Worm (Caenorhabditis elegans) whole organism, L4/young adult: ENCODE data around the gene C06B3.1.

ENCODE experiments used
- W03F9.2 ChIP-seq: fragments of 150-350 bp; optimal IDR thresholded peaks from 2 replicates; lab custom pipeline; 2014; ENCODE audit warnings: missing biosample characterization, missing genetic modification characterization
- dao-5 ChIP-seq: sonication (generic microtip); optimal IDR thresholded peaks from 2 replicates; lab custom pipeline; 2016; ENCODE audit warnings: missing genotype, missing genetic modification characterization, moderate library complexity, missing compliant biosample characterization
- him-1 ChIP-seq: sonication (generic microtip); optimal IDR thresholded peaks from 2 replicates; lab custom pipeline; 2016; ENCODE audit warnings: missing genotype, missing genetic modification reagents, missing genetic modification characterization, missing compliant biosample characterization

Gene C06B3.1

ce11 chrV:13908120-13908915 lies 5.7 kb downstream of the C06B3.1 start:
- TF ChIP-seq him-1 (tag; lab: Kevin White, UChicago) (no peak), W03F9.2 (tag; lab: Kevin White, UChicago) (no peak), dao-5 (tag; lab: Kevin White, UChicago) (no peak)

ce11 chrV:13908916-13909176 lies 6.3 kb downstream of the C06B3.1 start, which contains the start of gene C06B3.6:
Gene C06B3.6 (minus strand): TSS chrV:13908967.
- TF ChIP-seq W03F9.2 (tag; lab: Kevin White, UChicago) (no peak), him-1 (tag; lab: Kevin White, UChicago) (no peak)

- TF ChIP-seq him-1 (tag; lab: Kevin White, UChicago): no peak
- no peak for TF ChIP-seq dao-5 (tag; lab: Kevin White, UChicago)
- TF ChIP-seq W03F9.2 (tag; lab: Kevin White, UChicago): peak; percentile 73
These were observed 6.8 kb downstream of the C06B3.1 start, which contains the start of gene C06B3.7 for ce11 chrV:13909400-13909799. Gene C06B3.7 (plus strand): TSS chrV:13909686.

- TF ChIP-seq him-1 (tag; lab: Kevin White, UChicago) (no peak), W03F9.2 (tag; lab: Kevin White, UChicago) (no peak), dao-5 (tag; lab: Kevin White, UChicago) (no peak)
These were observed 12.8 kb downstream of the C06B3.1 start, which contains the start of gene gcy-32 for ce11 chrV:13915390-13915789. Gene gcy-32 (minus strand): TSS chrV:13915490.

DNA sequence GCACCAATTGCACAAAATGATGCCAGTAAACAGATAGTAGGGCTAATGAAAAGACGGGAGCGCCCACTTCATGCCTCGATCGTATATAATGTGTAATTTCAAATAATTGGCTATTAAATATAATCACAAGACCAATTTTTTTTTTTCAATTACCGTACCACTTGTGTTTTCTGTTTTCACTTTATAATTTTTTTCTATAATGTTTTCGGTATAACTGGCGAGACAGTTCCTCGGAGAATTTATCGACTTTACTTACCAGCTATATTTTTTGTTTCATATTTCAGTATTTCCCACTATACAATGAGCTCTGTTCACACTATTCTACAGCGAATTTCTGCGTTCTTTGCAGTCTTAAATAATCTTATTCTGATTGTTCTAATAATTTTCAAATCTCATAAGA lies 13.6 kb downstream of the C06B3.1 start, which contains the start of gene str-252:
str-252 (plus strand) TSS at position 301 of the 400 bp plus-strand sequence.
- TF ChIP-seq him-1 (tag; lab: Kevin White, UChicago): no peak
- no peak for TF ChIP-seq dao-5 (tag; lab: Kevin White, UChicago)
- TF ChIP-seq W03F9.2 (tag; lab: Kevin White, UChicago): no peak

- TF ChIP-seq W03F9.2 (tag; lab: Kevin White, UChicago) (no peak), dao-5 (tag; lab: Kevin White, UChicago) (no peak), him-1 (tag; lab: Kevin White, UChicago) (no peak)
These were observed 15.7 kb downstream of the C06B3.1 start, which contains the start of gene str-250 for ce11 chrV:13918341-13918740. Gene str-250 (plus strand): TSS chrV:13918641.

ce11 chrV:13920730-13921129 lies 18.1 kb downstream of the C06B3.1 start, which contains the start of gene srx-42:
Gene srx-42 (plus strand): TSS chrV:13921030.
- TF ChIP-seq him-1 (tag; lab: Kevin White, UChicago) (no peak), dao-5 (tag; lab: Kevin White, UChicago) (no peak), W03F9.2 (tag; lab: Kevin White, UChicago) (no peak)

- TF ChIP-seq him-1 (tag; lab: Kevin White, UChicago) (no peak), W03F9.2 (tag; lab: Kevin White, UChicago) (no peak), dao-5 (tag; lab: Kevin White, UChicago) (no peak)
These were observed 21.3 kb downstream of the C06B3.1 start, which contains the start of gene srxa-11 for ce11 chrV:13923851-13924250. Gene srxa-11 (plus strand): TSS chrV:13924151.

- TF ChIP-seq W03F9.2 (tag; lab: Kevin White, UChicago): no peak
These were observed 23.8 kb downstream of the C06B3.1 start, which contains the start of gene srxa-12 for ce11 chrV:13926398-13926797. Gene srxa-12 (plus strand): TSS chrV:13926698.

DNA sequence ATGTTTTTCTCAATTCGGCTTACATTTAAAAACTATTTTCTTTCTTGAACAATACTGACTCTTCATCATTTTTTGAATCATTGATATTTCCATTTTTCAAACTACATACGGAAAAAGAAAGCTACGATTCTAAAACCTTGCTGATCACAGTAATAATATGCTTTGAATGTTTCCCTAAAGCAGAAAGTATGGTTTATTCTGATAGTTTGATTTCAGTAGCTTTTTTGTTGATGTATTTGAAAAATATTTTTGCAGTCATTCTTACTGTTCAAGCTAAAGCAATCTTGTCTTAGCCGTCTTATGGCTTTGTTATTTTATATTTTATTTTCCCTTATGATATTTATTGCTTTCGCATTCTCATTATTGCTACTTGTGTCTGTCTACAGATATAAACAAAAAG lies 26.9 kb downstream of the C06B3.1 start, which contains the start of gene srxa-13:
srxa-13 (plus strand) TSS at position 301 of the 400 bp plus-strand sequence.
- TF ChIP-seq him-1 (tag; lab: Kevin White, UChicago) (no peak), dao-5 (tag; lab: Kevin White, UChicago) (no peak)

ce11 chrV:13931225-13931624 lies 28.6 kb downstream of the C06B3.1 start, which contains the start of gene C06B3.16:
Gene C06B3.16 (plus strand): TSS chrV:13931525.
- TF ChIP-seq W03F9.2 (tag; lab: Kevin White, UChicago) (no peak), dao-5 (tag; lab: Kevin White, UChicago) (no peak), him-1 (tag; lab: Kevin White, UChicago) (no peak)

DNA sequence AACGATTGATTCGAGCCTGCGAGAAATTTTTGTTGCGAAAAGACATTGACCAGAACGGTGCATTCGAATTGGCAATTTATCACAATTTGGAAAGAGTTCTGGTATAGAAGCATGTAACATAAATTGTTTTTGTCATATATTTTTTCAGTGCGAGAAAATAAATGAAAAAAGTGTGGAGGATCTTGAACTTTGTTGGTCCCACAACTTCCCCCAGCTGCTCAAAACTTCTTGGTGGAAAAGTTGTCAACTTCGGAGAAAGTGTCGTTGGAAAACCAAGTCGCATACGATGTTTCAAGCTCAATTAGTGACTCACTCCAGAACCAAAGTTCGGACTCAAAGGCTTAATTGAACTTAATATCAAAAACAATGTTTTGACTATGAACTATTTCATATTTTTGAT lies 29.4 kb downstream of the C06B3.1 start:
- TF ChIP-seq W03F9.2 (tag; lab: Kevin White, UChicago): no peak
- no peak for TF ChIP-seq dao-5 (tag; lab: Kevin White, UChicago)
- TF ChIP-seq him-1 (tag; lab: Kevin White, UChicago): no peak

DNA sequence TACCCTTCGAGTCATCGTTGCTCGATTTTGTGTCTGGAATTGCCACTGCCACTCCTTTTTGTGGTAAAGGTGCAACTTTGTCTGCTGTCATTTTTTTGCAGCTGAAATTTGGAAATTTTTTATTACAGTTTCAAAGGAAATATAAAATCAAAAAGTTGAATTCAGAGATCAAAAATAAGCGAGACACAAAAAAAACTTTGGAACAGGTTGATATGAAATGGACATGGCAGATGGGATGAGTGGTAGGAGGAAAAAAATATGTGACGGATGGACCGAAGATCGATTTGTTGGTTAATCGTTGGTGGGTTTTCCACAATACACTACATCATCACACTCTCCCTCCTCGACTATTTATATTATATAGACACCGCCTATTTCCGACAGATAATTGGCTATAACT lies 31.9 kb downstream of the C06B3.1 start, which contains the start of gene R10D12.1:
R10D12.1 (minus strand) TSS at position 101 of the 400 bp plus-strand sequence.
- TF ChIP-seq W03F9.2 (tag; lab: Kevin White, UChicago): no peak
- TF ChIP-seq him-1 (tag; lab: Kevin White, UChicago): no peak
- no peak for TF ChIP-seq dao-5 (tag; lab: Kevin White, UChicago)

DNA sequence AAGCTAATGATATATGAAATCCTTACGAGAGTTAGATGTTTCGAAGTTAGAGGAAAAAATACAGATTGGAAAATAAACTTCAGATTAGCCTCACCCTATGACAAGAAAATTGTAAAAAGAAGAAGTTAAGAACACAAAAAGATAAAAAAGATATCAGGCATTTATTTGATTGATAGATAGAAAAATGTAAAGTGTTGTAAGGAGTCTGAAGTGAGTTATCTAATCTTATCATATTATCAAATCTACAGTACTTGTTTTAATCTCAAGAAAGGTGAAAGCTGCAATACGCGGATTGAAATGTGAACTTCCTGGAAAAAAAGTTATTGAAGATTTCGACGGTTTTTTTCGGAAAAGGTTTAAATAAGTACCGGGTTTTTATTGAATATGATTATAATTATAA lies 32.8 kb downstream of the C06B3.1 start:
- TF ChIP-seq W03F9.2 (tag; lab: Kevin White, UChicago) (no peak), him-1 (tag; lab: Kevin White, UChicago) (no peak), dao-5 (tag; lab: Kevin White, UChicago) (no peak)
